Fruit fly (Drosophila melanogaster) whole organism, embryonic: ENCODE measurements around the gene sit.

Source experiments
- CG8089 ChIP-seq: fragments of 200-800 bp; sonication (Bioruptor generic); optimal IDR thresholded peaks from 3 replicates; lab custom pipeline; 2016; ENCODE audit warnings: missing biosample characterization, missing genetic modification characterization
- Stat92E ChIP-seq, 3 experiments: fragments of >200 bp in 2 of 3; fragments of 200-800 bp in 1 of 3; sonication (Bioruptor generic) in 1 of 3; optimal IDR thresholded peaks; 2 replicates each; lab custom pipeline; 2017 to 2019; ENCODE audit warnings: missing biosample characterization in 3 of 3, missing genetic modification characterization in 3 of 3, mild to moderate bottlenecking in 1 of 3, moderate library complexity in 1 of 3
- caup ChIP-seq: fragments of 200-800 bp; sonication (Bioruptor generic); optimal IDR thresholded peaks from 3 replicates; lab custom pipeline; 2017; ENCODE audit warnings: missing biosample characterization, mild to moderate bottlenecking, missing genetic modification characterization, moderate library complexity; ENCODE audit not compliant: severe bottlenecking
- eyg ChIP-seq: fragments of 200-800 bp; sonication (Bioruptor generic); optimal IDR thresholded peaks from 3 replicates; lab custom pipeline; 2016; ENCODE audit warnings: missing biosample characterization, missing genetic modification characterization
- grn ChIP-seq: fragments of 200-800 bp; sonication (Bioruptor generic); optimal IDR thresholded peaks from 3 replicates; lab custom pipeline; 2017; ENCODE audit warnings: missing biosample characterization, missing genetic modification characterization
- jigr1 ChIP-seq: fragments of 200-800 bp; sonication (Bioruptor generic); IDR thresholded peaks from 3 replicates; pipeline ENCODE4 v1.3.6; 2022; ENCODE audit warnings: missing biosample characterization, missing genetic modification characterization
- lola ChIP-seq, 3 experiments: fragments of >200 bp in 2 of 3; fragments of 200-800 bp in 1 of 3; sonication (Bioruptor generic) in 1 of 3; optimal IDR thresholded peaks; 2 replicates each; lab custom pipeline; 2017 to 2019; ENCODE audit warnings: missing biosample characterization in 3 of 3, missing genetic modification characterization in 3 of 3, mild to moderate bottlenecking in 1 of 3, moderate library complexity in 1 of 3
- scrt ChIP-seq: fragments of 200-800 bp; sonication (Bioruptor generic); optimal IDR thresholded peaks from 2 replicates; lab custom pipeline; 2018; ENCODE audit warnings: missing biosample characterization, mild to moderate bottlenecking, missing genetic modification characterization, moderate library complexity
- sna ChIP-seq: fragments of 200-800 bp; sonication (Bioruptor generic); IDR thresholded peaks from 2 replicates; pipeline ENCODE4 v1.3.6; 2022; ENCODE audit warnings: missing biosample characterization, missing genetic modification characterization; ENCODE audit not compliant: partially characterized antibody
- trh ChIP-seq: fragments of 200-800 bp; sonication (Bioruptor generic); optimal IDR thresholded peaks from 2 replicates; lab custom pipeline; 2016; ENCODE audit warnings: missing biosample characterization, missing genetic modification characterization
- ttk ChIP-seq: fragments of 200-800 bp; sonication (Bioruptor generic); IDR thresholded peaks from 2 replicates; pipeline ENCODE4 v2.1.2; 2022; ENCODE audit warnings: missing biosample characterization, missing genetic modification characterization
- unpg ChIP-seq: fragments of 200-800 bp; sonication (Bioruptor generic); optimal IDR thresholded peaks from 3 replicates; lab custom pipeline; 2018; ENCODE audit warnings: missing biosample characterization, mild to moderate bottlenecking, missing genetic modification characterization, moderate library complexity
- usp ChIP-seq: fragments of >200 bp; optimal IDR thresholded peaks from 2 replicates; lab custom pipeline; 2017; ENCODE audit warnings: missing biosample characterization, missing genetic modification characterization
- zen2 ChIP-seq: fragments of 200-800 bp; sonication (Bioruptor generic); IDR thresholded peaks from 3 replicates; pipeline ENCODE4 v1.3.6; 2022; ENCODE audit warnings: missing biosample characterization, missing genetic modification characterization; ENCODE audit not compliant: partially characterized antibody

DNA sequence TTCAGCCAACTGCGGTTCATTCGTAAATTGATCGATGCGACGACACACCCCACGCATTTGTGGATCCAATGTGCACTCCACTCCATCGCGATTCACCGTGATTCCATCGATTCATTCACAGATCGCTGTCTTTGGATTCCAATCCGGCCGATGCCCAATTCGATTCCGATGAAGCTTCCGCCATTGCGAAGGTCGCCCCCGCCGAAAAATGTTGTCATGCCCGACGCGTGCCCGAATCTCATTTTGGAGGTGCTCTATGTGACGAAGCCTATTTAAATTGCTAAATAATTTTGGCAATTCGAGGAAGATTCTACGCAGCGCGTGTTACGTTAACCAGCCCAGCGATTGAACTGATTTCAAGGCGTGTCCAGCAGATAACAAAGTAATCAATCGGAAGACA is 21.7 kb downstream of the sit start:
- TF ChIP-seq sna (no peak), ttk (GFP tag; lab: Robert Waterston, UW) (no peak), lola (GFP tag; optimal IDR thresholded peaks at IDR 0.05; lab: Kevin White, UChicago) (no peak), usp (GFP tag; lab: Kevin White, UChicago) (no peak), jigr1 (GFP tag; lab: Robert Waterston, UW) (no peak), eyg (no peak), caup (no peak), CG8089 (GFP tag; lab: Kevin White, UChicago) (no peak), scrt (no peak), unpg (GFP tag; lab: Kevin White, UChicago) (no peak), Stat92E (GFP tag; optimal IDR thresholded peaks at IDR 0.05; lab: Kevin White, UChicago) (no peak), grn (GFP tag; lab: Kevin White, UChicago) (no peak), trh (GFP tag; lab: Kevin White, UChicago) (no peak), zen2 (GFP tag; lab: Robert Waterston, UW) (no peak)
